Fruit fly (Drosophila melanogaster): ENCODE data around the gene MED30.

Gene MED30

DNA sequence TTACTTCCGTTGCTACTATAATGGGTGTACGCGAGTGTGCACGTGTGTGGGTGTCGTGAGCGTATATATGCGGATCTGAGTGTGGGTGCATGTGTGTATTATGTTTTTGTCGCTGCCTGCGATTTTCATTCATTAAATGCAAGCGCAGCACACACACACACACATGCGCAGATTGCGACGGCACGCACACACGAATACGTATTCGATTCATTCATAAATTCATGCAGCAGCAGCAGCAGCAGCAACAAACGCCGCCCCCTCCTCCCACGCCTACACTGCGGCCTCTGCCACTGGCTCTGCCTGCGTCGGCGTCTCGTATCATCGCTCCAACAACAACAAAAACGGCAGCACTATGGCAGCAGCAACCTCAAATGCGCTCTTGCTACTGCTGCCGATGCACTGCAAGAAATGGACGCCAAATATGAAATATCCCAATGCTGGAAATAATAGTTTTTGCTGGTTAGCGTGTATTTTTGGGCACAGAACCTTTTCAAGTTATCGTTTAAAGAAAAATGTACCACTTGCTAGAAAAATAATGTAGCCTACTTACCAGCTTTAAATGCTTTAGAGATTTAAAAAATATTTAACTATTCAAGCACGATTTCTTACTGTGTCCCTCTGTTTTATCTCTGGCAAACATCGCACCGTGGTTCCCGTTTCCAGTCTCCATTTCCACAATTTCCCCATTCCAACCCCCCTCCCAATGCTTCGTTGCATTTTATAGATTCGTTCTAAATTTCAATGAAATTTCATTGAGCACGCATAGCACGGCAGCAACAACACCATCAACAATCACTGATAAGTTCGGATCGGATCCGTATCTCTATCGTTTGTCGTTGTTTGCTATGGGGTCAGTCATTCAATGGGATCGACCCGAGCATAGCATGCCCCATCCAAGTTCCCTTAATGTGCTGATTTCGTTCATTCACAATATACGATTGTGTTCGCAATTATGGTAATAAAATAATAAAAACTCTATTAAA, 20.3 kb downstream of the MED30 start (continued):
- TF ChIP-seq E2f1 (GFP tag; IDR thresholded peaks at IDR 0.05) (peak; percentile 83), NFAT (GFP tag; IDR thresholded peaks at IDR 0.05) (0 out of 2 replicates have a peak, but pooled peaks have one; percentile 24), Hey (tag; optimal IDR thresholded peaks at IDR 0.05) (no peak), ATbp (GFP tag; optimal IDR thresholded peaks at IDR 0.05) (peak; percentile 90), mirr (GFP tag; optimal IDR thresholded peaks at IDR 0.05) (no peak), CG30403 (GFP tag; optimal IDR thresholded peaks at IDR 0.05) (peak; percentile 85), Usf (GFP tag; optimal IDR thresholded peaks at IDR 0.05) (peak; percentile 56), crp (GFP tag; optimal IDR thresholded peaks at IDR 0.05) (peak in 1 of 2 experiments; percentile 22), CG8359 (GFP tag; optimal IDR thresholded peaks at IDR 0.05; ENCODE audit: borderline replicate concordance) (peak; percentile 78), CG7745 (tag; optimal IDR thresholded peaks at IDR 0.05) (peak; percentile 29), pb (GFP tag; optimal IDR thresholded peaks at IDR 0.05) (peak; percentile 80), slp2 (GFP tag; optimal IDR thresholded peaks at IDR 0.05) (peak; percentile 85), sob (GFP tag; IDR thresholded peaks at IDR 0.05) (peak; percentile 67; the same call in 1 of the 2 replicates), sima (GFP tag; optimal IDR thresholded peaks at IDR 0.05) (peak; percentile 13), luna (GFP tag; optimal IDR thresholded peaks at IDR 0.05) (no peak), ato (GFP tag; IDR thresholded peaks at IDR 0.05; ENCODE audit: partially characterized antibody) (no peak), Meics (GFP tag; optimal IDR thresholded peaks at IDR 0.05) (peak; percentile 47), Ada2b (GFP tag; IDR thresholded peaks at IDR 0.05) (peak; percentile 65), sug (tag; optimal IDR thresholded peaks at IDR 0.05) (peak; percentile 42), CG13123 (GFP tag; optimal IDR thresholded peaks at IDR 0.05) (peak; percentile 59), oc (tag; optimal IDR thresholded peaks at IDR 0.05) (peak; percentile 92), usp (GFP tag; optimal IDR thresholded peaks at IDR 0.05) (no peak), fd102C (GFP tag; optimal IDR thresholded peaks at IDR 0.05) (peak; percentile 26), CG9437 (GFP tag; optimal IDR thresholded peaks at IDR 0.05) (peak; percentile 75), Stat92E (GFP tag; optimal IDR thresholded peaks at IDR 0.05) (peak in 1 of 3 experiments; percentile 66), CG11560 (tag; IDR thresholded peaks at IDR 0.05) (peak; percentile 49; the same call in 1 of the 3 replicates), Dll (GFP tag; IDR thresholded peaks at IDR 0.05; ENCODE audit: partially characterized antibody) (no peak), ham (GFP tag; IDR thresholded peaks at IDR 0.05) (no peak), Camta (GFP tag; optimal IDR thresholded peaks at IDR 0.05) (peak; percentile 74), Hr3 (GFP tag; optimal IDR thresholded peaks at IDR 0.05) (peak; percentile 83), Atf3 (GFP tag; optimal IDR thresholded peaks at IDR 0.05) (peak; percentile 89), gem (tag; optimal IDR thresholded peaks at IDR 0.05) (peak; percentile 94), cas (GFP tag; IDR thresholded peaks at IDR 0.05) (no peak), CG3407 (GFP tag; optimal IDR thresholded peaks at IDR 0.05) (peak; percentile 91), tgo (GFP tag; IDR thresholded peaks at IDR 0.05) (peak; percentile 68), CG11696 (GFP tag; IDR thresholded peaks at IDR 0.05) (peak; percentile 66), CG9817 (tag; optimal IDR thresholded peaks at IDR 0.05) (peak; percentile 68), CG17186 (GFP tag; optimal IDR thresholded peaks at IDR 0.05) (peak; percentile 54), chm (GFP tag; IDR thresholded peaks at IDR 0.05) (peak; percentile 51), Mrtf (GFP tag; IDR thresholded peaks at IDR 0.05) (peak; percentile 83), dmrt99B (tag; optimal IDR thresholded peaks at IDR 0.05) (peak; percentile 84), BtbVII (GFP tag; optimal IDR thresholded peaks at IDR 0.05) (peak; percentile 57), CTCF (GFP tag; optimal IDR thresholded peaks at IDR 0.05) (peak; percentile 55), CG12104 (GFP tag; optimal IDR thresholded peaks at IDR 0.05) (peak; percentile 61), scrt (GFP tag; optimal IDR thresholded peaks at IDR 0.05) (peak; percentile 67), Sin3A (optimal IDR thresholded peaks at IDR 0.05) (no peak), Atf6 (GFP tag; IDR thresholded peaks at IDR 0.05) (peak; percentile 63; the same call in 1 of the 2 replicates), CG12155 (GFP tag; optimal IDR thresholded peaks at IDR 0.05) (peak; percentile 52), ems (GFP tag; optimal IDR thresholded peaks at IDR 0.05) (peak; percentile 87)

All from whole organism, embryonic.